Worm (Caenorhabditis elegans): Measurements from ENCODE around the gene srj-50.
A peak's percentile ranks its signal among the peaks of the same experiment; 100 is the strongest.

Gene srj-50

ce11 chrV:2832666-2833065 lies at the start of gene srj-50:
Gene srj-50, plus strand, starts transcription at chrV:2832966.
- no peak for TF ChIP-seq nhr-129 (tag; optimal IDR thresholded peaks at IDR 0.05)
- TF ChIP-seq unc-55 (GFP tag; optimal IDR thresholded peaks at IDR 0.05) = no peak
- TF ChIP-seq nhr-10 (tag; optimal IDR thresholded peaks at IDR 0.05) = no peak
- no peak for TF ChIP-seq Y55F3AM.14 (GFP tag; optimal IDR thresholded peaks at IDR 0.05)

ce11 chrV:2792958-2793357 lies 39.8 kb upstream of the srj-50 start:
- TF ChIP-seq nhr-21 (tag; optimal IDR thresholded peaks at IDR 0.05) = no peak

ce11 chrV:2795998-2796397 lies 36.8 kb upstream of the srj-50 start, which contains the start of gene F54E2.2:
Gene F54E2.2, plus strand, starts transcription at chrV:2796298.
- TF ChIP-seq mbf-1 (tag; optimal IDR thresholded peaks at IDR 0.05) (no peak), dmd-4 (tag; optimal IDR thresholded peaks at IDR 0.05) (no peak), nhr-129 (tag; optimal IDR thresholded peaks at IDR 0.05) (no peak), fos-1 (tag; optimal IDR thresholded peaks at IDR 0.05) (no peak), nhr-25 (tag; optimal IDR thresholded peaks at IDR 0.05) (no peak), unc-55 (GFP tag; optimal IDR thresholded peaks at IDR 0.05) (no peak), nhr-23 (tag; optimal IDR thresholded peaks at IDR 0.05) (no peak)

ce11 chrV:2799172-2799869 lies 33.4 kb upstream of the srj-50 start:
- TF ChIP-seq sma-9 (GFP tag; optimal IDR thresholded peaks at IDR 0.05) (no peak), sma-9 (tag; optimal IDR thresholded peaks at IDR 0.05) (no peak)

ce11 chrV:2800676-2801075 lies 32.1 kb upstream of the srj-50 start:
- TF ChIP-seq sem-4 (tag; optimal IDR thresholded peaks at IDR 0.05) (no peak), gmeb-1 (tag; optimal IDR thresholded peaks at IDR 0.05) (no peak), peb-1 (tag; optimal IDR thresholded peaks at IDR 0.05) (no peak), ceh-16 (tag; optimal IDR thresholded peaks at IDR 0.05) (no peak), lsy-2 (tag; optimal IDR thresholded peaks at IDR 0.05) (no peak), nhr-237 (tag; optimal IDR thresholded peaks at IDR 0.05) (no peak), elt-3 (tag; optimal IDR thresholded peaks at IDR 0.05) (no peak), ztf-1 (GFP tag; conservative IDR thresholded peaks at IDR 0.05) (no peak), unc-62 (GFP tag; optimal IDR thresholded peaks at IDR 0.05) (no peak), mdl-1 (tag; optimal IDR thresholded peaks at IDR 0.05) (no peak), blmp-1 (tag; optimal IDR thresholded peaks at IDR 0.05; ENCODE audit: insufficient read depth) (no peak), R02D3.7 (tag; optimal IDR thresholded peaks at IDR 0.05) (no peak)

ce11 chrV:2801955-2802354 lies 30.8 kb upstream of the srj-50 start:
- TF ChIP-seq sma-9 (GFP tag; optimal IDR thresholded peaks at IDR 0.05) (no peak), sma-9 (tag; optimal IDR thresholded peaks at IDR 0.05) (no peak), nhr-129 (tag; optimal IDR thresholded peaks at IDR 0.05) (peak; percentile 43), lsy-2 (tag; optimal IDR thresholded peaks at IDR 0.05) (no peak)

- TF ChIP-seq crh-2 (tag; optimal IDR thresholded peaks at IDR 0.05) (no peak), ztf-4 (tag; optimal IDR thresholded peaks at IDR 0.05) (no peak), skn-1 (tag; optimal IDR thresholded peaks at IDR 0.05) (no peak), mdl-1 (tag; optimal IDR thresholded peaks at IDR 0.05) (no peak), nhr-23 (tag; optimal IDR thresholded peaks at IDR 0.05) (no peak), peb-1 (tag; optimal IDR thresholded peaks at IDR 0.05) (no peak), lin-11 (tag; optimal IDR thresholded peaks at IDR 0.05) (no peak), elt-1 (tag; optimal IDR thresholded peaks at IDR 0.05) (no peak), unc-62 (GFP tag; optimal IDR thresholded peaks at IDR 0.05) (no peak), nhr-77 (tag; optimal IDR thresholded peaks at IDR 0.05) (no peak), alr-1 (tag; optimal IDR thresholded peaks at IDR 0.05) (no peak), nhr-6 (tag; optimal IDR thresholded peaks at IDR 0.05) (no peak)
Measured at ce11 chrV:2803258-2803657, 29.5 kb upstream of the srj-50 start.

Measured in whole organism, L2 larva.